Worm (Caenorhabditis elegans): ENCODE data around the gene nspc-16.

Gene nspc-16

ce11 chrX:14507992-14508391, 15.4 kb upstream of the nspc-16 start (continued):
- TF ChIP-seq lin-11 (tag; optimal IDR thresholded peaks at IDR 0.05) (no peak), C34F6.9 (tag; optimal IDR thresholded peaks at IDR 0.05) (no peak), sem-4 (tag; optimal IDR thresholded peaks at IDR 0.05) (peak; percentile 26), egl-27 (tag; optimal IDR thresholded peaks at IDR 0.05) (peak; percentile 54), nhr-21 (tag; optimal IDR thresholded peaks at IDR 0.05) (peak; percentile 83), nhr-129 (tag; optimal IDR thresholded peaks at IDR 0.05) (peak; percentile 53), unc-62 (GFP tag; optimal IDR thresholded peaks at IDR 0.05) (no peak), mab-5 (tag; optimal IDR thresholded peaks at IDR 0.05) (no peak), skn-1 (tag; optimal IDR thresholded peaks at IDR 0.05) (no peak), gmeb-1 (tag; optimal IDR thresholded peaks at IDR 0.05) (no peak), sma-3 (GFP tag; optimal IDR thresholded peaks at IDR 0.05) (peak; percentile 69), ama-1 (optimal IDR thresholded peaks at IDR 0.05) (no peak), fos-1 (tag; optimal IDR thresholded peaks at IDR 0.05) (peak; percentile 43), dmd-4 (tag; optimal IDR thresholded peaks at IDR 0.05) (no peak)

- TF ChIP-seq crh-2 (tag; optimal IDR thresholded peaks at IDR 0.05) (peak; percentile 46), nhr-129 (tag; optimal IDR thresholded peaks at IDR 0.05) (peak; percentile 82), F13H6.1 (tag; optimal IDR thresholded peaks at IDR 0.05) (peak; percentile 81), sem-4 (tag; optimal IDR thresholded peaks at IDR 0.05) (peak; percentile 78), gmeb-1 (tag; optimal IDR thresholded peaks at IDR 0.05) (no peak), lsy-2 (tag; optimal IDR thresholded peaks at IDR 0.05) (peak in 1 of 2 experiments; percentile 64), ama-1 (optimal IDR thresholded peaks at IDR 0.05) (no peak), lin-13 (GFP tag; optimal IDR thresholded peaks at IDR 0.05) (peak; percentile 24), nhr-21 (tag; optimal IDR thresholded peaks at IDR 0.05) (peak; percentile 84), mdl-1 (tag; optimal IDR thresholded peaks at IDR 0.05) (peak in 1 of 2 experiments; percentile 10), skn-1 (tag; optimal IDR thresholded peaks at IDR 0.05) (no peak), nhr-25 (tag; optimal IDR thresholded peaks at IDR 0.05) (peak; percentile 88), unc-62 (GFP tag; optimal IDR thresholded peaks at IDR 0.05) (peak; percentile 74), blmp-1 (tag; optimal IDR thresholded peaks at IDR 0.05; ENCODE audit: insufficient read depth) (peak; percentile 73), ztf-4 (tag; optimal IDR thresholded peaks at IDR 0.05) (peak; percentile 24), zag-1 (tag; optimal IDR thresholded peaks at IDR 0.05) (no peak), ztf-11 (tag; optimal IDR thresholded peaks at IDR 0.05) (no peak), aly-2 (tag; optimal IDR thresholded peaks at IDR 0.05) (no peak), nhr-77 (tag; optimal IDR thresholded peaks at IDR 0.05) (no peak), ZK546.5 (tag; optimal IDR thresholded peaks at IDR 0.05) (no peak), unc-39 (tag; optimal IDR thresholded peaks at IDR 0.05) (no peak), fos-1 (tag; optimal IDR thresholded peaks at IDR 0.05) (peak; percentile 53), nhr-237 (tag; optimal IDR thresholded peaks at IDR 0.05) (no peak), elt-3 (tag; optimal IDR thresholded peaks at IDR 0.05) (no peak), sma-9 (GFP tag; optimal IDR thresholded peaks at IDR 0.05) (peak; percentile 93), sma-9 (tag; optimal IDR thresholded peaks at IDR 0.05) (no peak), mab-5 (tag; optimal IDR thresholded peaks at IDR 0.05) (no peak), ztf-1 (GFP tag; conservative IDR thresholded peaks at IDR 0.05) (no peak), nhr-11 (tag; optimal IDR thresholded peaks at IDR 0.05) (no peak), sma-3 (GFP tag; optimal IDR thresholded peaks at IDR 0.05) (peak; percentile 66), nhr-6 (tag; optimal IDR thresholded peaks at IDR 0.05) (peak; percentile 51), elt-1 (tag; optimal IDR thresholded peaks at IDR 0.05) (peak; percentile 46), egl-27 (tag; optimal IDR thresholded peaks at IDR 0.05) (peak; percentile 91), C34F6.9 (tag; optimal IDR thresholded peaks at IDR 0.05) (peak; percentile 49), lin-39 (tag; optimal IDR thresholded peaks at IDR 0.05) (no peak), ceh-16 (tag; optimal IDR thresholded peaks at IDR 0.05) (peak; percentile 67)
Measured at ce11 chrX:14508823-14509259, 14.5 kb upstream of the nspc-16 start.

- TF ChIP-seq ZK546.5 (tag; optimal IDR thresholded peaks at IDR 0.05): no peak
- TF ChIP-seq nhr-129 (tag; optimal IDR thresholded peaks at IDR 0.05): peak; percentile 75
- no peak for TF ChIP-seq skn-1 (tag; optimal IDR thresholded peaks at IDR 0.05)
Measured at ce11 chrX:14510358-14510757, 13.0 kb upstream of the nspc-16 start.

DNA sequence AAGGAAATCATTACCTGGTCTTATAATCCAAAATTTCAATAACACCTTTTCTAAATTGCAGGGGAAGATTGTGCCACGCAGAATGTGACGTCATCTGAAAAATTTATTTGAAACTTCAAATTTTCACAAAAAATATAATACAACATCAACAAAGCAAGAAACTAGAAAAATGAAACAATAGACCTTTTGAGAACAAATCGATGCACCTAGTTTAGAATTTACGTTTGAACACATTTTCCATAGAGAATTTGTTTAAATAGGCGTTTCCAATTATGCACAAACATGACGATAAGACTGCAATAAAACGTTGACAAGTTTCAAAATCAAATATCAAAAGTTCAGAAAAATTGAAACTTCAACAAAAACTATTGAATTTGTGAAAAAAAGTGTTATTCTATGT, 10.6 kb upstream of the nspc-16 start, which contains the start of gene fbxa-141:
Gene fbxa-141, minus strand, starts transcription at position 101 of the 400 bp plus-strand sequence.
- no peak for TF ChIP-seq ceh-82 (tag; optimal IDR thresholded peaks at IDR 0.05)
- TF ChIP-seq alr-1 (tag; optimal IDR thresholded peaks at IDR 0.05): no peak
- TF ChIP-seq skn-1 (tag; optimal IDR thresholded peaks at IDR 0.05): no peak
- no peak for TF ChIP-seq unc-39 (tag; optimal IDR thresholded peaks at IDR 0.05)
- TF ChIP-seq R02D3.7 (tag; optimal IDR thresholded peaks at IDR 0.05): no peak
- no peak for TF ChIP-seq mbf-1 (tag; optimal IDR thresholded peaks at IDR 0.05)
- TF ChIP-seq nhr-11 (tag; optimal IDR thresholded peaks at IDR 0.05): no peak
- no peak for TF ChIP-seq nhr-237 (tag; optimal IDR thresholded peaks at IDR 0.05)
- no peak for TF ChIP-seq Y55F3AM.14 (GFP tag; optimal IDR thresholded peaks at IDR 0.05)
- no peak for TF ChIP-seq nhr-12 (tag; optimal IDR thresholded peaks at IDR 0.05)
- TF ChIP-seq nhr-6 (tag; optimal IDR thresholded peaks at IDR 0.05): no peak
- no peak for TF ChIP-seq zag-1 (tag; optimal IDR thresholded peaks at IDR 0.05)
- no peak for TF ChIP-seq ceh-16 (tag; optimal IDR thresholded peaks at IDR 0.05)
- TF ChIP-seq lin-39 (tag; optimal IDR thresholded peaks at IDR 0.05): no peak
- no peak for TF ChIP-seq nhr-25 (tag; optimal IDR thresholded peaks at IDR 0.05)
- TF ChIP-seq unc-62 (GFP tag; optimal IDR thresholded peaks at IDR 0.05): no peak
- TF ChIP-seq sma-9 (GFP tag; optimal IDR thresholded peaks at IDR 0.05): no peak
- no peak for TF ChIP-seq sma-9 (tag; optimal IDR thresholded peaks at IDR 0.05)
